Fruit fly (Drosophila melanogaster): Measurements from ENCODE around the gene shep.

shep gene

dm6 chr3L:5184860-5185639 lies 92.7 kb downstream of the shep start (continued):
- no peak for TF ChIP-seq CG14050 (GFP tag; IDR thresholded peaks at IDR 0.05)
- no peak for TF ChIP-seq CG8290 (GFP tag; optimal IDR thresholded peaks at IDR 0.05)
- peak in 1 of 2 experiments; percentile 8 for TF ChIP-seq CG8290 (tag; optimal IDR thresholded peaks at IDR 0.05)
- TF ChIP-seq Hr3 (GFP tag; optimal IDR thresholded peaks at IDR 0.05): peak; percentile 41
- peak; percentile 10 for TF ChIP-seq CG5180 (GFP tag; optimal IDR thresholded peaks at IDR 0.05)
- no peak for TF ChIP-seq Nf-YC (tag; optimal IDR thresholded peaks at IDR 0.05)
- peak; percentile 70 for TF ChIP-seq lab (GFP tag; optimal IDR thresholded peaks at IDR 0.05)
- peak; percentile 76 for TF ChIP-seq CG3281 (GFP tag; optimal IDR thresholded peaks at IDR 0.05)
- TF ChIP-seq Hsf (GFP tag; optimal IDR thresholded peaks at IDR 0.05): peak; percentile 31
- TF ChIP-seq seq (GFP tag; IDR thresholded peaks at IDR 0.05): peak; percentile 41
- peak; percentile 70 for TF ChIP-seq HLH54F (GFP tag; optimal IDR thresholded peaks at IDR 0.05)
- peak; percentile 57; the same call in 1 of the 2 replicates for TF ChIP-seq hbn (GFP tag; IDR thresholded peaks at IDR 0.05; ENCODE audit: partially characterized antibody)
- no peak for TF ChIP-seq CG17912 (GFP tag; optimal IDR thresholded peaks at IDR 0.05)
- peak; percentile 41 for TF ChIP-seq org-1 (GFP tag; optimal IDR thresholded peaks at IDR 0.05)
- TF ChIP-seq tap (tag; optimal IDR thresholded peaks at IDR 0.05): no peak
- TF ChIP-seq Tbp (GFP tag; optimal IDR thresholded peaks at IDR 0.05): no peak
- TF ChIP-seq CG13624 (GFP tag; optimal IDR thresholded peaks at IDR 0.05): peak; percentile 48
- peak; percentile 65 for TF ChIP-seq fu2 (GFP tag; optimal IDR thresholded peaks at IDR 0.05)
- TF ChIP-seq ewg (GFP tag; optimal IDR thresholded peaks at IDR 0.05): peak; percentile 82
- TF ChIP-seq CG6175 (GFP tag; IDR thresholded peaks at IDR 0.05): no peak
- 0 out of 2 replicates have a peak, but pooled peaks have one; percentile 14 for TF ChIP-seq HLH3B (GFP tag; IDR thresholded peaks at IDR 0.05)
- TF ChIP-seq btn (GFP tag; optimal IDR thresholded peaks at IDR 0.05): no peak
- TF ChIP-seq ato (GFP tag; IDR thresholded peaks at IDR 0.05; ENCODE audit: partially characterized antibody): no peak
- 0 out of 2 replicates have a peak, but pooled peaks have one; percentile 17 for TF ChIP-seq CG14667 (GFP tag; IDR thresholded peaks at IDR 0.05)
- TF ChIP-seq al (GFP tag; IDR thresholded peaks at IDR 0.05): peak; percentile 53; the same call in 1 of the 2 replicates
- TF ChIP-seq Sry-δ (GFP tag; optimal IDR thresholded peaks at IDR 0.05): no peak
- no peak for TF ChIP-seq CG13296 (GFP tag; optimal IDR thresholded peaks at IDR 0.05)
- no peak for TF ChIP-seq usp (GFP tag; optimal IDR thresholded peaks at IDR 0.05)
- peak; percentile 72 for TF ChIP-seq CG2678 (tag; optimal IDR thresholded peaks at IDR 0.05)
- TF ChIP-seq pnt (GFP tag; optimal IDR thresholded peaks at IDR 0.05): peak; percentile 29
- TF ChIP-seq fru (optimal IDR thresholded peaks at IDR 0.05): no peak
- TF ChIP-seq CG8359 (GFP tag; optimal IDR thresholded peaks at IDR 0.05; ENCODE audit: borderline replicate concordance): peak; percentile 22
- no peak; the same call in 1 of the 2 replicates for TF ChIP-seq Drgx (GFP tag; IDR thresholded peaks at IDR 0.05)
- TF ChIP-seq hb (GFP tag; IDR thresholded peaks at IDR 0.05; ENCODE audit: partially characterized antibody): no peak
- no peak for TF ChIP-seq Rx (GFP tag; IDR thresholded peaks at IDR 0.05)
- no peak for TF ChIP-seq lola (GFP tag; optimal IDR thresholded peaks at IDR 0.05)
- no peak for TF ChIP-seq scrt (GFP tag; optimal IDR thresholded peaks at IDR 0.05)
- no peak for TF ChIP-seq pita (GFP tag; optimal IDR thresholded peaks at IDR 0.05)
- peak; percentile 7 for TF ChIP-seq Dad (GFP tag; optimal IDR thresholded peaks at IDR 0.05)
- TF ChIP-seq sna (GFP tag; IDR thresholded peaks at IDR 0.05; ENCODE audit: partially characterized antibody): peak; percentile 73
- peak; percentile 74 for TF ChIP-seq crol (GFP tag; IDR thresholded peaks at IDR 0.05)
- TF ChIP-seq Eip74EF (GFP tag; optimal IDR thresholded peaks at IDR 0.05): peak in 1 of 2 experiments; percentile 24
- TF ChIP-seq sisA (GFP tag; IDR thresholded peaks at IDR 0.05): peak; percentile 55
- no peak for TF ChIP-seq bbx (GFP tag; IDR thresholded peaks at IDR 0.05; ENCODE audit: partially characterized antibody)
- TF ChIP-seq D (optimal IDR thresholded peaks at IDR 0.05): no peak
- peak; percentile 24 for TF ChIP-seq D (GFP tag; optimal IDR thresholded peaks at IDR 0.05)
- peak; percentile 29 for TF ChIP-seq CG12104 (GFP tag; optimal IDR thresholded peaks at IDR 0.05)

All from whole organism, embryonic.